Worm (Caenorhabditis elegans): ENCODE results near the gene C07G1.15.
A peak's percentile ranks its signal among the peaks of the same experiment; 100 is the strongest.

C07G1.15 gene

DNA sequence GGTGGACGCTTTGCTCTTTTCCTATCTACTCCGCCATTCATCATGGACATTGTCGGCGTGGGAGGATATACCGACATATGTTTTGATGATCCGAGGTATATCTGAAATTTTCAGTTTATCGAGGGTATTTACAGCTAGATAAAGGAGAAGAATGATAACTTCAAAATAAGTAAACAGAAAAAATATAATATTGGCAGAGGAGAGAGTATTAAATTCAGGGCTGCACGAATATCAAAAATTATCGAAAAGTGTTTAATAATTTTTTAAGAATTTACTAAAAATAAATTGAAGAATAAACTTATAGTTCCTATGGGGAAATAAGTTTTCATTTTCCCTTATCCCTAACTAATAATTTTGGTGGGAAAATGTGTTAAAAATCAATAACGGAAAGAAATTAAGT lies 29.1 kb downstream of the C07G1.15 start, which contains the start of gene wsp-1:
TSS of gene wsp-1 (minus strand) at position 101 of the 400 bp plus-strand sequence.
- TF ChIP-seq nhr-237 (tag; optimal IDR thresholded peaks at IDR 0.05) (no peak), nhr-48 (tag; optimal IDR thresholded peaks at IDR 0.05) (no peak), nhr-76 (tag; optimal IDR thresholded peaks at IDR 0.05) (no peak), Y48G9A.11 (GFP tag; IDR thresholded peaks at IDR 0.05) (no peak), lir-3 (tag; optimal IDR thresholded peaks at IDR 0.05) (no peak), mes-2 (tag; optimal IDR thresholded peaks at IDR 0.05; ENCODE audit: poor library complexity, severe bottlenecking) (no peak), T26A8.4 (GFP tag; IDR thresholded peaks at IDR 0.05) (no peak), tra-1 (GFP tag; IDR thresholded peaks at IDR 0.05) (no peak), mdl-1 (tag; optimal IDR thresholded peaks at IDR 0.05) (no peak), unc-39 (tag; optimal IDR thresholded peaks at IDR 0.05) (no peak), nhr-28 (tag; optimal IDR thresholded peaks at IDR 0.05) (no peak), ctbp-1 (GFP tag; IDR thresholded peaks at IDR 0.05) (no peak), lin-29 (GFP tag; IDR thresholded peaks at IDR 0.05) (no peak), arid-1 (GFP tag; conservative IDR thresholded peaks at IDR 0.05) (no peak), skn-1 (tag; optimal IDR thresholded peaks at IDR 0.05) (no peak)

DNA sequence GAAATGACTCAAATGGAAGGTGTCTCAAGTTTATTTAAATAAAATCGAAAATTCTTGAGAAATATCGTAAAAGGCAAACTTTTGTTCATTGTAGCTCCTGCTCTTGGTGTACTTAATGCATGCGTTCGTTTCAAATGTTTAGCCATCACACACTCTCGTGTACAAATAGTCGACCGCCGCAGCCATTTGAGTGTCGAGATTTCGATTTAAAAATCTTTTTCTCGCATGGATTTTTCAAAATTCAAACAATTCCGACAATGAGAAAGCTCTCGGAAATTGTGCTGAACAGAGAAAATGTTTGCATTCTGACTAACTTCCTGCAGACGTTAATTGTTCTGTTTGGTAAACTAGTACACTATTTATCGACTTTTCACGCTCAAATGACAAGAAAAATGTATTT lies 29.5 kb downstream of the C07G1.15 start:
- TF ChIP-seq mes-2 (tag; optimal IDR thresholded peaks at IDR 0.05; ENCODE audit: poor library complexity, severe bottlenecking) (no peak), spr-3 (GFP tag; optimal IDR thresholded peaks at IDR 0.05) (no peak), unc-62 (GFP tag; optimal IDR thresholded peaks at IDR 0.05 in 1 of 2) (peak in 1 of 2 experiments; percentile 86), unc-62 (tag; optimal IDR thresholded peaks at IDR 0.05) (no peak)

DNA sequence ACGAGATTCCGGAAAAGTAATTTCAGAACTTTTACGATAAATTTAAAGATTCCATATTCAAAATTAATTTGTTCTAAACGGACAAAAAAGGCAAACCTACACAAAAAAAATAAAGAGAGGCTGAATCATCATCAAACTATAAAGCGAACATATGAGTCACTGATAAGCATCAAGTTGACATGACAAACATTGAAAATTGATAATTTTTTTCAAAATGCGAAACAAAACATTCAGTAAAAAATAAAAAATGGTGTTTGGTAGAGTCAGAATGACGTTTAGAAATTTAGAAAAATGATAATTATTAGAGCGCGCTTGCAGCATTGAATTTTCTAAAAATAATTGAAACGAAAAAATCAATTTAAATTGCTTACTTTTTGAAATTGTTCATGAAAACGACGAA lies 30.1 kb downstream of the C07G1.15 start:
- TF ChIP-seq pha-4 (GFP tag; IDR thresholded peaks at IDR 0.05) (no peak), pha-4 (tag; optimal IDR thresholded peaks at IDR 0.05) (no peak), nhr-28 (tag; optimal IDR thresholded peaks at IDR 0.05) (peak; percentile 23), zfp-3 (GFP tag; conservative IDR thresholded peaks at IDR 0.05) (no peak), nhr-6 (tag; optimal IDR thresholded peaks at IDR 0.05) (peak; percentile 59), mdt-29 (GFP tag; IDR thresholded peaks at IDR 0.05) (no peak), dve-1 (tag; optimal IDR thresholded peaks at IDR 0.05; ENCODE audit: insufficient read depth) (peak; percentile 46), zip-11 (GFP tag; IDR thresholded peaks at IDR 0.05) (no peak), ztf-7 (tag; optimal IDR thresholded peaks at IDR 0.05) (peak; percentile 18), nhr-77 (tag; optimal IDR thresholded peaks at IDR 0.05) (peak; percentile 50), pqm-1 (tag; optimal IDR thresholded peaks at IDR 0.05) (peak; percentile 67), daf-16 (GFP tag; optimal IDR thresholded peaks at IDR 0.05) (no peak), daf-16 (tag; optimal IDR thresholded peaks at IDR 0.05) (peak; percentile 73), hlh-11 (tag; optimal IDR thresholded peaks at IDR 0.05) (peak; percentile 40), T20F7.1 (GFP tag; optimal IDR thresholded peaks at IDR 0.05) (peak; percentile 31), R02D3.7 (tag; optimal IDR thresholded peaks at IDR 0.05) (no peak), mep-1 (tag; optimal IDR thresholded peaks at IDR 0.05) (peak; percentile 12)

DNA sequence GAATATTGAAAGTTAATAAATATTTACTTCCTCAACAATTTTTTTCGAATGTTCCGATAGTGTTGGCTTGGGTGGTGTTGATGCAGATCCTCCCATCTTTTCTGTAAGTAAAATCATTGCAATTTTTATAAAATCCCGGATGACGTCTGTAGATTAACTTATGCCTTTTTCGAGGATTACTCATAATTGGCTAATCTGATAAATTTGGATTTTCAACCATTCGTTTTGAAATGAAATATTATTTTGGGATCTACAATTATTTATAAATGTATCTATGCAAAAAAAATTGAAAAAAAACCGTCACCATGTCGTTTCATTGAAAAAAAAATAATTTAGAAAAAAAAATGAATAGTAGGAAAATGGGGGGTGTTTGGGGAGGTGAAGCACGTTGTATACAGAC lies 31.4 kb downstream of the C07G1.15 start, which contains the start of gene glrx-22:
TSS of gene glrx-22 (minus strand) at position 101 of the 400 bp plus-strand sequence.
- TF ChIP-seq vab-7 (GFP tag; IDR thresholded peaks at IDR 0.05): no peak
- no peak for TF ChIP-seq T20F7.1 (GFP tag; optimal IDR thresholded peaks at IDR 0.05)
- TF ChIP-seq dmd-9 (GFP tag; IDR thresholded peaks at IDR 0.05): no peak
- TF ChIP-seq mxl-3 (GFP tag; optimal IDR thresholded peaks at IDR 0.05): no peak
- peak; percentile 35 for TF ChIP-seq aha-1 (tag)
- TF ChIP-seq Y48G9A.11 (GFP tag; IDR thresholded peaks at IDR 0.05): no peak

All from whole organism, L4 larva.